Fruit fly (Drosophila melanogaster) whole organism, embryonic: Measurements from ENCODE around the gene CG16753.
A peak's percentile ranks its signal among the peaks of the same experiment; 100 is the strongest.

Experiments
- Bgb ChIP-seq: fragments of 200-800 bp; sonication (Bioruptor generic); IDR thresholded peaks from 2 replicates; pipeline ENCODE4 v1.3.6; 2022; ENCODE audit warnings: missing biosample characterization, missing genetic modification characterization; ENCODE audit not compliant: partially characterized antibody
- BtbVII ChIP-seq: fragments of 200-800 bp; sonication (Bioruptor generic); optimal IDR thresholded peaks from 3 replicates; lab custom pipeline; 2017; ENCODE audit warnings: missing biosample characterization, mild to moderate bottlenecking, missing genetic modification characterization
- CG10543 ChIP-seq: fragments of 200-800 bp; sonication (Bioruptor generic); optimal IDR thresholded peaks from 3 replicates; lab custom pipeline; 2017; ENCODE audit warnings: missing biosample characterization, mild to moderate bottlenecking, missing genetic modification characterization, moderate library complexity
- CG10565 ChIP-seq: fragments of 200-800 bp; sonication (Bioruptor generic); optimal IDR thresholded peaks from 3 replicates; lab custom pipeline; 2016; ENCODE audit warnings: missing biosample characterization, mild to moderate bottlenecking, missing genetic modification characterization
- CG12104 ChIP-seq: fragments of 200-800 bp; sonication (Bioruptor generic); optimal IDR thresholded peaks from 3 replicates; lab custom pipeline; 2016; ENCODE audit warnings: missing biosample characterization, missing genetic modification characterization
- CG12744 ChIP-seq: fragments of 200-800 bp; sonication (Bioruptor generic); optimal IDR thresholded peaks from 2 replicates; lab custom pipeline; 2016; ENCODE audit warnings: missing biosample characterization, missing genetic modification characterization
- CG13296 ChIP-seq: fragments of 200-800 bp; sonication (Bioruptor generic); optimal IDR thresholded peaks from 3 replicates; lab custom pipeline; 2018; ENCODE audit warnings: missing biosample characterization, mild to moderate bottlenecking, missing genetic modification characterization
- CG14860 ChIP-seq: fragments of 200-800 bp; sonication (Bioruptor generic); IDR thresholded peaks from 3 replicates; pipeline ENCODE4 v1.3.6; 2022; ENCODE audit warnings: missing biosample characterization, missing genetic modification characterization; ENCODE audit not compliant: partially characterized antibody
- CG15479 ChIP-seq: fragments of 200-800 bp; sonication (Bioruptor generic); optimal IDR thresholded peaks from 3 replicates; lab custom pipeline; 2019; ENCODE audit warnings: missing biosample characterization, mild to moderate bottlenecking, missing genetic modification characterization, moderate library complexity
- CG15514 ChIP-seq: fragments of 200-800 bp; sonication (Bioruptor generic); optimal IDR thresholded peaks from 3 replicates; lab custom pipeline; 2017; ENCODE audit warnings: missing biosample characterization, missing genetic modification characterization, mild to moderate bottlenecking, moderate library complexity, missing genetic modification reagents
- CG16779 ChIP-seq: fragments of 200-800 bp; sonication (Bioruptor generic); IDR thresholded peaks from 2 replicates; pipeline ENCODE4 v1.3.6; 2022; ENCODE audit warnings: missing biosample characterization, missing genetic modification characterization
- CG17385 ChIP-seq: fragments of 200-800 bp; sonication (Bioruptor generic); optimal IDR thresholded peaks from 3 replicates; lab custom pipeline; 2018; ENCODE audit warnings: missing biosample characterization, mild to moderate bottlenecking, missing genetic modification characterization
- CG17612 ChIP-seq: fragments of 200-800 bp; sonication (Bioruptor generic); IDR thresholded peaks from 2 replicates; pipeline ENCODE4 v1.3.6; 2022; ENCODE audit warnings: missing biosample characterization, missing genetic modification characterization
- CG17802 ChIP-seq: fragments of 200-800 bp; sonication (Bioruptor generic); optimal IDR thresholded peaks from 2 replicates; lab custom pipeline; 2018; ENCODE audit warnings: missing biosample characterization, mild to moderate bottlenecking, missing genetic modification characterization, moderate library complexity
- CG18262 ChIP-seq: fragments of 200-800 bp; optimal IDR thresholded peaks from 3 replicates; lab custom pipeline; 2019; ENCODE audit warnings: missing biosample characterization, mild to moderate bottlenecking, missing genetic modification characterization, moderate library complexity
- CG18476 ChIP-seq: fragments of 200-800 bp; sonication (Bioruptor generic); optimal IDR thresholded peaks from 2 replicates; lab custom pipeline; 2016; ENCODE audit warnings: missing biosample characterization, mild to moderate bottlenecking, missing genetic modification characterization
- CG2116 ChIP-seq: fragments of 200-800 bp; sonication (Bioruptor generic); optimal IDR thresholded peaks from 3 replicates; lab custom pipeline; 2018; ENCODE audit warnings: missing biosample characterization, mild to moderate bottlenecking, missing genetic modification characterization
- CG30020 ChIP-seq: fragments of 200-800 bp; optimal IDR thresholded peaks from 2 replicates; lab custom pipeline; 2019; ENCODE audit warnings: missing biosample characterization, mild to moderate bottlenecking, missing genetic modification characterization, moderate library complexity
- CG32772 ChIP-seq: fragments of 200-800 bp; sonication (Bioruptor generic); IDR thresholded peaks from 2 replicates; pipeline ENCODE4 v1.3.6; 2022; ENCODE audit warnings: missing biosample characterization, missing genetic modification characterization
- CG4360 ChIP-seq: fragments of 200-800 bp; sonication (Bioruptor generic); IDR thresholded peaks from 2 replicates; pipeline ENCODE4 v1.3.6; 2022; ENCODE audit warnings: missing biosample characterization, missing genetic modification characterization
- CG4820 ChIP-seq: fragments of 200-800 bp; sonication (Bioruptor generic); optimal IDR thresholded peaks from 3 replicates; lab custom pipeline; 2016; ENCODE audit warnings: missing biosample characterization, missing genetic modification characterization
- CG7372 ChIP-seq: fragments of 200-800 bp; sonication (Bioruptor generic); IDR thresholded peaks from 2 replicates; pipeline ENCODE4 v1.3.6; 2022; ENCODE audit warnings: missing biosample characterization, missing genetic modification characterization
- CG7786 ChIP-seq: fragments of 200-800 bp; sonication (Bioruptor generic); optimal IDR thresholded peaks from 2 replicates; lab custom pipeline; 2016; ENCODE audit warnings: missing biosample characterization, missing genetic modification characterization
- CG7987 ChIP-seq: fragments of 200-800 bp; sonication (Bioruptor generic); optimal IDR thresholded peaks from 2 replicates; lab custom pipeline; 2018; ENCODE audit warnings: missing biosample characterization, mild to moderate bottlenecking, missing genetic modification characterization, moderate library complexity
- CG8388 ChIP-seq: fragments of 200-800 bp; sonication (Bioruptor generic); optimal IDR thresholded peaks from 2 replicates; lab custom pipeline; 2019; ENCODE audit warnings: missing biosample characterization, mild to moderate bottlenecking, missing genetic modification characterization, moderate library complexity
- Hsf ChIP-seq: fragments of 200-800 bp; sonication (Bioruptor generic); optimal IDR thresholded peaks from 3 replicates; lab custom pipeline; 2016; ENCODE audit warnings: missing biosample characterization, missing genetic modification characterization
- Jarid2 ChIP-seq: fragments of 200-800 bp; sonication (Bioruptor generic); optimal IDR thresholded peaks from 3 replicates; lab custom pipeline; 2017; ENCODE audit warnings: mild to moderate bottlenecking, missing biosample characterization, missing genetic modification reagents, missing genetic modification characterization
- Lim3 ChIP-seq: fragments of 200-800 bp; sonication (Bioruptor generic); IDR thresholded peaks from 2 replicates; pipeline ENCODE4 v1.3.6; 2022; ENCODE audit warnings: missing biosample characterization, missing genetic modification characterization
- Mrtf ChIP-seq: fragments of 200-800 bp; sonication (Bioruptor generic); IDR thresholded peaks from 3 replicates; pipeline ENCODE4 v1.3.6; 2022; ENCODE audit warnings: missing biosample characterization, missing genetic modification characterization
- NC2β ChIP-seq: fragments of 200-800 bp; sonication (Bioruptor generic); optimal IDR thresholded peaks from 2 replicates; lab custom pipeline; 2016; ENCODE audit warnings: missing biosample characterization, missing genetic modification characterization
- Poxn ChIP-seq: fragments of 200-800 bp; sonication (Bioruptor generic); IDR thresholded peaks from 2 replicates; pipeline ENCODE4 v1.3.6; 2022; ENCODE audit warnings: missing biosample characterization, missing genetic modification characterization
- Sry-δ ChIP-seq: fragments of 200-800 bp; sonication (Bioruptor generic); optimal IDR thresholded peaks from 2 replicates; lab custom pipeline; 2016; ENCODE audit warnings: missing biosample characterization, missing genetic modification characterization
- Tbp ChIP-seq: fragments of >200 bp; optimal IDR thresholded peaks from 2 replicates; lab custom pipeline; 2018; ENCODE audit warnings: missing biosample characterization, missing genetic modification characterization
- bsh ChIP-seq, 2 experiments: fragments of 200-800 bp; sonication (Bioruptor generic); optimal IDR thresholded peaks; 2 replicates each; lab custom pipeline; 2017 to 2018; ENCODE audit warnings: mild to moderate bottlenecking in 2 of 2, missing biosample characterization in 2 of 2, missing genetic modification characterization in 2 of 2, moderate library complexity in 1 of 2
- cato ChIP-seq: fragments of 200-800 bp; sonication (Bioruptor generic); optimal IDR thresholded peaks from 2 replicates; lab custom pipeline; 2016; ENCODE audit warnings: missing biosample characterization, missing genetic modification characterization, borderline replicate concordance
- cwo ChIP-seq: fragments of 200-800 bp; sonication (Bioruptor generic); optimal IDR thresholded peaks from 3 replicates; lab custom pipeline; 2017; ENCODE audit warnings: missing biosample characterization, missing genetic modification characterization, mild to moderate bottlenecking, moderate library complexity, missing genetic modification reagents
- dmrt99B ChIP-seq: fragments of 200-800 bp; sonication (Bioruptor generic); optimal IDR thresholded peaks from 2 replicates; lab custom pipeline; 2018; ENCODE audit warnings: missing biosample characterization, mild to moderate bottlenecking, missing genetic modification characterization, moderate library complexity
- en ChIP-seq: fragments of 200-800 bp; sonication (Bioruptor generic); optimal IDR thresholded peaks from 2 replicates; lab custom pipeline; 2016; ENCODE audit warnings: missing biosample characterization, missing genetic modification characterization
- fd3F ChIP-seq: fragments of 200-800 bp; sonication (Bioruptor generic); optimal IDR thresholded peaks from 2 replicates; lab custom pipeline; 2018; ENCODE audit warnings: missing biosample characterization, mild to moderate bottlenecking, missing genetic modification characterization, moderate library complexity
- ind ChIP-seq: fragments of 200-800 bp; sonication (Bioruptor generic); optimal IDR thresholded peaks from 3 replicates; lab custom pipeline; 2016; ENCODE audit warnings: missing biosample characterization, missing genetic modification characterization
- kah ChIP-seq: fragments of 200-800 bp; sonication (Bioruptor generic); optimal IDR thresholded peaks from 2 replicates; lab custom pipeline; 2018; ENCODE audit warnings: missing biosample characterization, mild to moderate bottlenecking, missing genetic modification characterization
- nerfin-2 ChIP-seq: fragments of 200-800 bp; sonication (Bioruptor generic); IDR thresholded peaks from 2 replicates; pipeline ENCODE4 v1.3.6; 2022; ENCODE audit warnings: missing biosample characterization, missing genetic modification characterization; ENCODE audit not compliant: partially characterized antibody
- phol ChIP-seq: fragments of 200-800 bp; sonication (Bioruptor generic); optimal IDR thresholded peaks from 3 replicates; lab custom pipeline; 2018; ENCODE audit warnings: missing biosample characterization, mild to moderate bottlenecking, missing genetic modification characterization, moderate library complexity
- repo ChIP-seq: fragments of 200-800 bp; sonication (Bioruptor generic); optimal IDR thresholded peaks from 2 replicates; lab custom pipeline; 2016; ENCODE audit warnings: missing biosample characterization, missing genetic modification characterization
- salm ChIP-seq: fragments of 200-800 bp; sonication (Bioruptor generic); optimal IDR thresholded peaks from 2 replicates; lab custom pipeline; 2018; ENCODE audit warnings: missing biosample characterization, mild to moderate bottlenecking, missing genetic modification characterization
- sens-2 ChIP-seq: fragments of 200-800 bp; sonication (Bioruptor generic); IDR thresholded peaks from 2 replicates; pipeline ENCODE4 v1.3.6; 2022; ENCODE audit warnings: missing biosample characterization, missing genetic modification characterization
- sug ChIP-seq: fragments of 200-800 bp; optimal IDR thresholded peaks from 2 replicates; lab custom pipeline; 2019; ENCODE audit warnings: missing biosample characterization, mild to moderate bottlenecking, missing genetic modification characterization, moderate library complexity
- trem ChIP-seq: fragments of 200-800 bp; optimal IDR thresholded peaks from 3 replicates; lab custom pipeline; 2019; ENCODE audit warnings: missing biosample characterization, mild to moderate bottlenecking, missing genetic modification characterization, moderate library complexity

Gene CG16753

DNA sequence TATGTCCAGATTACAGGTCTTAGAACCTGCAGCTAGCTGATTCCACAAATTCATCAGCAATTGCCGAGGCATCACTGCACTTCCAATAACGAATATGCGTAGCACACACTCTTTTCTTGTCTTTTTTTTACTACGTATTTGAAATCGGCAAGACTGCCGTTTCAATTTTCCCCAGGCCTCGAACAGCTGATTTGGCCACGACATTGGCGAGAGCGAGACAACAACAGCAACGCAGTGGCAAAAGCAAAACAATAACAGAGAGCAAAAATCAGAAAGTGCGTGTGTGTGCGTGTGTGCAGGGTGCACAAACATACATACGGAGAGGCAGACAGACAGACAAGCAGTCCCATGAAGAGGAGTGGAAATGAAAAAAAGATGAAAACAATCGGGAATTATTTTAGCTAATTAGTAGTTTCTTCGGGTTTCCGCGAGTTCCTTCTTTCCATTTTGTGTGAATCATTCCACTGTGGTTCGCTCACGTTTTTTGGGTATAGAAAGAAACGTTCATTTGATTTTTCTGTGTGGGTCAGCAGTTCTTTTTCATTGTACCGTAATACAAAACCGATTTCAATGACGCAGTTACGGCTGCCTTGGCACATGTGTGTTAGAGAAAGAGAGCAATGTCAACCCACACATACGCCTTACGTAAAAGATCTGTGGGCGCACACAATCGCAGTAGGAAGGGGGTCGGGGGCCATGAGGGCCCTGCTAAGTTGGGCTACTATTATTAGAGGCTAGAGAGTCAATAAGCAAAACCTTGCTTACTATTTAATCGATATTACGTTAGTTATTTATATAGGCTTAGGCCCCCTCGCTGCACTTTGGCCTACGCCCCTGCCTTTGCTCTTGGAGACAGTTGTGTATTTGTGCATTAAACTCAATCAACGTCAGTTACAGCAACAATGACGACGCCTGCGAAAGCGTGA is 5.4 kb downstream of the CG16753 start (continued):
- TF ChIP-seq kah: peak; percentile 92
- TF ChIP-seq CG2116: peak; percentile 80
- TF ChIP-seq cato (GFP tag; lab: Kevin White, UChicago): peak; percentile 97
- peak; percentile 97 for TF ChIP-seq fd3F (GFP tag; lab: Kevin White, UChicago)
- TF ChIP-seq Bgb: no peak
- TF ChIP-seq CG14860 (GFP tag; lab: Robert Waterston, UW): no peak
- peak; percentile 97 for TF ChIP-seq CG7987 (GFP tag; lab: Kevin White, UChicago)
- TF ChIP-seq CG10565 (GFP tag; lab: Kevin White, UChicago): peak; percentile 84
- peak; percentile 94 for TF ChIP-seq sug (tag; lab: Kevin White, UChicago)
- peak; percentile 97 for TF ChIP-seq en (GFP tag; lab: Kevin White, UChicago)
- TF ChIP-seq BtbVII: peak; percentile 97
- TF ChIP-seq CG13296 (GFP tag; lab: Kevin White, UChicago): peak; percentile 97
- TF ChIP-seq CG12104: peak; percentile 96
- TF ChIP-seq CG8388 (GFP tag; lab: Kevin White, UChicago): peak; percentile 96
- peak; percentile 98 for TF ChIP-seq dmrt99B (tag; lab: Kevin White, UChicago)
- TF ChIP-seq CG17612 (GFP tag; lab: Robert Waterston, UW): peak; percentile 98
- TF ChIP-seq Lim3: peak; percentile 98
- peak; percentile 76 for TF ChIP-seq Sry-δ (GFP tag; lab: Kevin White, UChicago)
- peak; percentile 91 for TF ChIP-seq CG4360 (GFP tag; lab: Robert Waterston, UW)
- TF ChIP-seq Tbp (GFP tag; lab: Kevin White, UChicago): no peak
- TF ChIP-seq Hsf: peak; percentile 99
- TF ChIP-seq CG7372 (GFP tag; lab: Robert Waterston, UW): peak; percentile 99
- TF ChIP-seq CG18476: peak; percentile 97
- TF ChIP-seq CG16779 (GFP tag; lab: Robert Waterston, UW): peak; percentile 99
- peak; percentile 95 for TF ChIP-seq salm (tag; lab: Kevin White, UChicago)
- peak; percentile 95 for TF ChIP-seq CG15514 (GFP tag; lab: Kevin White, UChicago)
- peak; percentile 6 for TF ChIP-seq CG15479 (GFP tag; lab: Kevin White, UChicago)
- TF ChIP-seq Poxn (GFP tag; lab: Robert Waterston, UW): peak; percentile 97
- TF ChIP-seq CG17385 (GFP tag; lab: Kevin White, UChicago): peak; percentile 94
- TF ChIP-seq CG18262: peak; percentile 97
- TF ChIP-seq phol (tag; lab: Kevin White, UChicago): peak; percentile 97
- TF ChIP-seq Jarid2 (GFP tag; lab: Kevin White, UChicago): peak; percentile 87
- TF ChIP-seq cwo (GFP tag; lab: Kevin White, UChicago): peak; percentile 97
- peak; percentile 97 for TF ChIP-seq CG4820 (GFP tag; lab: Kevin White, UChicago)
- peak; percentile 99 for TF ChIP-seq CG7786 (GFP tag; lab: Kevin White, UChicago)
- TF ChIP-seq nerfin-2: no peak
- TF ChIP-seq CG17802 (tag; lab: Kevin White, UChicago): peak; percentile 88
- TF ChIP-seq CG10543 (GFP tag; lab: Kevin White, UChicago): peak; percentile 94
- peak; percentile 99 for TF ChIP-seq Mrtf (GFP tag; lab: Robert Waterston, UW)
- peak; percentile 91 for TF ChIP-seq trem (tag; lab: Kevin White, UChicago)
- TF ChIP-seq bsh (GFP tag; optimal IDR thresholded peaks at IDR 0.05; lab: Kevin White, UChicago): peak; percentile 96 to 97
- peak; percentile 97 for TF ChIP-seq NC2β (GFP tag; lab: Kevin White, UChicago)
- peak; percentile 98 for TF ChIP-seq repo (GFP tag; lab: Kevin White, UChicago)
- peak; percentile 76 for TF ChIP-seq CG30020 (tag; lab: Kevin White, UChicago)
- peak; percentile 99 for TF ChIP-seq ind (GFP tag; lab: Kevin White, UChicago)
- TF ChIP-seq CG12744 (GFP tag; lab: Kevin White, UChicago): peak; percentile 98
- TF ChIP-seq CG32772 (GFP tag; lab: Robert Waterston, UW): peak; percentile 99
- TF ChIP-seq sens-2 (GFP tag; lab: Robert Waterston, UW): peak; percentile 98
